Worm (Caenorhabditis elegans) whole organism, L1 larva: Measurements from ENCODE around the gene vdac-1.

Experiments
- C16A3.4 ChIP-seq: fragments of 150-350 bp; optimal IDR thresholded peaks from 2 replicates; lab custom pipeline; 2014; ENCODE audit warnings: missing biosample characterization, missing genetic modification characterization
- C34B4.2 ChIP-seq: sonication (generic microtip); optimal IDR thresholded peaks from 2 replicates; lab custom pipeline; 2017; ENCODE audit warnings: mild to moderate bottlenecking, missing genetic modification characterization, missing compliant biosample characterization
- blmp-1 ChIP-seq: fragments of 150-350 bp; optimal IDR thresholded peaks from 2 replicates; lab custom pipeline; 2014; ENCODE audit warnings: missing biosample characterization, missing genetic modification characterization
- ceh-63 ChIP-seq: fragments of 200-800 bp; sonication (Bioruptor generic); optimal IDR thresholded peaks from 2 replicates; lab custom pipeline; 2018; ENCODE audit warnings: mild to moderate bottlenecking, missing genetic modification characterization, missing compliant biosample characterization
- ceh-82 ChIP-seq, 3 experiments: fragments of 150-350 bp in 1 of 3; sonication (generic microtip) in 2 of 3; optimal IDR thresholded peaks; 2 replicates each; lab custom pipeline; 2014 to 2017; ENCODE audit warnings: missing biosample characterization in 3 of 3, missing genetic modification characterization in 3 of 3
- ceh-88 ChIP-seq: fragments of 200-800 bp; sonication (Bioruptor generic); IDR thresholded peaks from 2 replicates; pipeline ENCODE4 v1.3.6; 2022; ENCODE audit warnings: missing genetic modification characterization, missing compliant biosample characterization
- ceh-90 ChIP-seq: sonication (generic microtip); optimal IDR thresholded peaks from 2 replicates; lab custom pipeline; 2016; ENCODE audit warnings: missing genetic modification characterization, missing compliant biosample characterization
- dsc-1 ChIP-seq: sonication (generic microtip); optimal IDR thresholded peaks from 2 replicates; lab custom pipeline; 2016; ENCODE audit warnings: mild to moderate bottlenecking, missing genetic modification characterization, missing compliant biosample characterization
- efl-1 ChIP-seq, 4 experiments: fragments of 150-350 bp; optimal IDR thresholded peaks in 3 of 4; peaks in 1 of 4; 1 replicate in 1 of 4; 2 replicates in 3 of 4; lab custom pipeline; 2014; ENCODE audit warnings: missing biosample characterization in 2 of 4, missing genetic modification characterization in 2 of 4, missing genetic modification reagents in 2 of 4
- efl-3 ChIP-seq: fragments of 200-800 bp; sonication (Bioruptor generic); optimal IDR thresholded peaks from 2 replicates; lab custom pipeline; 2018; ENCODE audit warnings: mild to moderate bottlenecking, missing genetic modification characterization, missing compliant biosample characterization
- elt-2 ChIP-seq: sonication (generic microtip); optimal IDR thresholded peaks from 2 replicates; lab custom pipeline; 2016; ENCODE audit warnings: missing genetic modification characterization, mild to moderate bottlenecking, inconsistent platforms, missing compliant biosample characterization, missing genetic modification reagents
- grh-1 ChIP-seq: fragments of 200-800 bp; sonication (Bioruptor generic); IDR thresholded peaks from 2 replicates; pipeline ENCODE4 v1.3.6; 2022; ENCODE audit warnings: missing genetic modification reagents, missing genetic modification characterization, missing compliant biosample characterization
- hlh-4 ChIP-seq: sonication (generic microtip); optimal IDR thresholded peaks from 2 replicates; lab custom pipeline; 2016; ENCODE audit warnings: mild to moderate bottlenecking, missing genetic modification characterization, missing compliant biosample characterization
- isw-1 ChIP-seq: fragments of 200-800 bp; sonication (Bioruptor generic); IDR thresholded peaks from 2 replicates; pipeline ENCODE4 v1.3.6; 2022; ENCODE audit warnings: missing genetic modification characterization, missing compliant biosample characterization
- lin-13 ChIP-seq: fragments of 150-350 bp; optimal IDR thresholded peaks from 2 replicates; lab custom pipeline; 2014; ENCODE audit warnings: missing biosample characterization, missing genetic modification reagents, missing genetic modification characterization
- lin-14 ChIP-seq: fragments of 200-800 bp; sonication (Bioruptor generic); optimal IDR thresholded peaks from 2 replicates; lab custom pipeline; 2018; ENCODE audit warnings: mild to moderate bottlenecking, missing genetic modification characterization, moderate library complexity, missing compliant biosample characterization
- lin-15B ChIP-seq: fragments of 150-350 bp; sonication (generic microtip); optimal IDR thresholded peaks from 3 replicates; lab custom pipeline; 2014; ENCODE audit warnings: missing biosample characterization, missing genetic modification characterization
- lin-39 ChIP-seq: fragments of 150-350 bp; optimal IDR thresholded peaks from 2 replicates; lab custom pipeline; 2014; ENCODE audit warnings: missing biosample characterization, missing genetic modification reagents, missing genetic modification characterization
- lir-3 ChIP-seq: sonication (generic microtip); optimal IDR thresholded peaks from 2 replicates; lab custom pipeline; 2016; ENCODE audit warnings: mild to moderate bottlenecking, missing genetic modification characterization, moderate library complexity, missing compliant biosample characterization; ENCODE audit not compliant: poor library complexity
- lsy-2 ChIP-seq, 2 experiments: fragments of 150-350 bp; optimal IDR thresholded peaks; 2 replicates each; lab custom pipeline; 2014; ENCODE audit warnings: missing biosample characterization in 2 of 2, missing genetic modification characterization in 2 of 2
- mab-9 ChIP-seq: fragments of 200-800 bp; sonication (Bioruptor generic); IDR thresholded peaks from 2 replicates; pipeline ENCODE4 v1.3.6; 2022; ENCODE audit warnings: missing genetic modification reagents, missing genetic modification characterization, missing compliant biosample characterization
- mdl-1 ChIP-seq, 2 experiments: fragments of 150-350 bp; optimal IDR thresholded peaks; 2 replicates each; lab custom pipeline; 2014 to 2017; ENCODE audit warnings: missing biosample characterization in 2 of 2, missing genetic modification characterization in 2 of 2, inconsistent platforms in 1 of 2
- mep-1 ChIP-seq: fragments of 150-350 bp; optimal IDR thresholded peaks from 2 replicates; lab custom pipeline; 2014; ENCODE audit warnings: missing biosample characterization, missing genetic modification characterization
- nhr-12 ChIP-seq: sonication (generic microtip); optimal IDR thresholded peaks from 2 replicates; lab custom pipeline; 2017; ENCODE audit warnings: missing biosample characterization, missing genetic modification characterization
- nhr-19 ChIP-seq: fragments of 200-800 bp; sonication (Bioruptor generic); conservative IDR thresholded peaks from 2 replicates; pipeline ENCODE4 v1.3.6; 2022; ENCODE audit warnings: missing genetic modification characterization, missing compliant biosample characterization
- nhr-20 ChIP-seq: sonication (generic microtip); optimal IDR thresholded peaks from 2 replicates; lab custom pipeline; 2016; ENCODE audit warnings: mild to moderate bottlenecking, missing genetic modification characterization, missing compliant biosample characterization
- nhr-237 ChIP-seq: fragments of 150-350 bp; optimal IDR thresholded peaks from 2 replicates; lab custom pipeline; 2014; ENCODE audit warnings: missing biosample characterization, missing genetic modification characterization
- nhr-28 ChIP-seq: fragments of 150-350 bp; optimal IDR thresholded peaks from 2 replicates; lab custom pipeline; 2014; ENCODE audit warnings: missing biosample characterization, missing genetic modification characterization
- nhr-71 ChIP-seq: sonication (generic microtip); optimal IDR thresholded peaks from 2 replicates; lab custom pipeline; 2016; ENCODE audit warnings: mild to moderate bottlenecking, missing genetic modification characterization, moderate library complexity, missing compliant biosample characterization
- nhr-84 ChIP-seq: sonication (generic microtip); optimal IDR thresholded peaks from 2 replicates; lab custom pipeline; 2017; ENCODE audit warnings: missing biosample characterization, missing genetic modification characterization
- nhr-85 ChIP-seq: sonication (generic microtip); peaks from one replicate; lab custom pipeline; 2016; ENCODE audit warnings: missing genetic modification characterization, inconsistent platforms, missing compliant biosample characterization
- nhr-90 ChIP-seq: sonication (generic microtip); optimal IDR thresholded peaks from 2 replicates; lab custom pipeline; 2016; ENCODE audit warnings: mild to moderate bottlenecking, missing genetic modification characterization, missing compliant biosample characterization; ENCODE audit not compliant: poor library complexity
- pqm-1 ChIP-seq: sonication (generic microtip); optimal IDR thresholded peaks from 3 replicates; lab custom pipeline; 2017; ENCODE audit warnings: missing biosample characterization, missing genetic modification characterization
- rnt-1 ChIP-seq: sonication (generic microtip); optimal IDR thresholded peaks from 2 replicates; lab custom pipeline; 2016; ENCODE audit warnings: mild to moderate bottlenecking, missing genetic modification characterization, moderate library complexity, missing compliant biosample characterization
- snu-23 ChIP-seq: sonication (generic microtip); optimal IDR thresholded peaks from 2 replicates; lab custom pipeline; 2016; ENCODE audit warnings: missing genetic modification characterization, missing compliant biosample characterization
- sptf-1 ChIP-seq: fragments of 150-350 bp; optimal IDR thresholded peaks from 2 replicates; lab custom pipeline; 2014; ENCODE audit warnings: missing biosample characterization, missing genetic modification characterization
- swsn-7 ChIP-seq: sonication (generic microtip); optimal IDR thresholded peaks from 2 replicates; lab custom pipeline; 2016; ENCODE audit warnings: missing genetic modification characterization, missing compliant biosample characterization
- tbx-2 ChIP-seq: sonication (generic microtip); optimal IDR thresholded peaks from 2 replicates; lab custom pipeline; 2016; ENCODE audit warnings: missing genetic modification characterization, missing compliant biosample characterization
- unc-130 ChIP-seq: fragments of 150-350 bp; optimal IDR thresholded peaks from 2 replicates; lab custom pipeline; 2017; ENCODE audit warnings: missing biosample characterization, missing genetic modification characterization, inconsistent platforms
- unc-62 ChIP-seq: fragments of 150-350 bp; optimal IDR thresholded peaks from 2 replicates; lab custom pipeline; 2014; ENCODE audit warnings: missing biosample characterization, missing genetic modification reagents, missing genetic modification characterization
- unc-86 ChIP-seq: sonication (generic microtip); optimal IDR thresholded peaks from 2 replicates; lab custom pipeline; 2016; ENCODE audit warnings: missing genetic modification characterization, missing compliant biosample characterization
- xbp-1 ChIP-seq: sonication (generic microtip); optimal IDR thresholded peaks from 2 replicates; lab custom pipeline; 2016; ENCODE audit warnings: missing genetic modification characterization, missing compliant biosample characterization
- ztf-11 ChIP-seq, 2 experiments: sonication (generic microtip); optimal IDR thresholded peaks; 2 replicates each; lab custom pipeline; 2016 to 2017; ENCODE audit warnings: missing genetic modification characterization in 2 of 2, missing biosample characterization in 1 of 2, missing compliant biosample characterization in 1 of 2
- ztf-4 ChIP-seq: fragments of 150-350 bp; optimal IDR thresholded peaks from 2 replicates; lab custom pipeline; 2014; ENCODE audit warnings: missing biosample characterization, missing genetic modification characterization

Gene vdac-1

DNA sequence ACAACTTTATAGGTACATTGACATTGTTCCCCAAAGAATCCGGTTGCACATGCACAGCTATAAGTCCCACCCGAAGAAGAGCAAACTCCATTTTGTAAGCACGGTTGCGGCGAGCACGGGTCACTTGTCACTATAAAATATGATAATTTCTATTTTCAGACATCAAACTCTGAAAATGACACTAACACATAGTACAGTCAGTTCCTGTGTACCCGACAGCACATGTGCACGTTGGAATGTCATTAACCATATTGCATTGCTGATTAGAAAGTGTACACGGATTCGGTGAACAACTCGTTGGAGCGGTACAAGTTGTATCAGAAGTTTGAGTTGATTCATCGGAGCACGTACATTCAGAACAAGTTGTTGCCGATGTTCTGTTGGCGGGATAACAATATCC lies 10.5 kb downstream of the vdac-1 start:
- TF ChIP-seq nhr-84 (tag; lab: Kevin White, UChicago): no peak
- no peak for TF ChIP-seq ceh-88
- TF ChIP-seq elt-2 (tag; lab: Kevin White, UChicago): peak; percentile 28
- TF ChIP-seq nhr-20 (tag; lab: Kevin White, UChicago): peak; percentile 4
- TF ChIP-seq ztf-4 (tag; lab: Kevin White, UChicago): no peak

DNA sequence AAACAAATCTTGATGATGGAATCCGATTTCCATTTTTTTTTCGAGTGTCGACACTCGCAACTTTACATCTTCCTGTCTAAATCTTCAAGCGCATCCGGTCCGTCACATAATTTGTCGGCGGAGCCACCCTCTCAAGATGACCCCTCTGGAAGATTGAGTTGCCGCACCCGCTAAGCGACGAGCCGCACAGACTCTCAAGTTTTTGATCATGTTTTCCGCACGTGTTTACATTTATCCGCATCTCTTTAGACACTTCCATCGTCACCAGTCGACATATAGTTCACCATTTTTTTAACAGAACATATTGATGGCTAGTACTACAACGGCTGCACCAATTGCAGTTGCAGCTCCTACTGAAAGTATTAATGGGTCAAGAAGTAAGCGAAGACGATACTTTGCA lies 16.2 kb downstream of the vdac-1 start, which contains the start of gene F55G1.1:
TSS of gene F55G1.1 (plus strand) at position 301 of the 400 bp plus-strand sequence.
- no peak for TF ChIP-seq efl-1 (optimal IDR thresholded peaks at IDR 0.05; lab: Kevin White, UChicago)
- TF ChIP-seq efl-1 (GFP tag; optimal IDR thresholded peaks at IDR 0.05 in 1 of 2; lab: Kevin White, UChicago): no peak
- no peak for TF ChIP-seq lin-13 (GFP tag; lab: Kevin White, UChicago)
- TF ChIP-seq mab-9 (GFP tag; lab: Robert Waterston, UW): no peak
- TF ChIP-seq isw-1 (GFP tag; lab: Robert Waterston, UW): no peak
- no peak for TF ChIP-seq lir-3
- TF ChIP-seq lin-15B (tag; lab: Kevin White, UChicago): no peak
- no peak for TF ChIP-seq C34B4.2 (tag; lab: Kevin White, UChicago)
- TF ChIP-seq mdl-1 (tag; optimal IDR thresholded peaks at IDR 0.05; lab: Kevin White, UChicago): no peak
- TF ChIP-seq ztf-11 (tag; optimal IDR thresholded peaks at IDR 0.05; lab: Kevin White, UChicago): no peak
- TF ChIP-seq hlh-4: no peak
- no peak for TF ChIP-seq nhr-28 (tag; lab: Kevin White, UChicago)
- no peak for TF ChIP-seq blmp-1
- no peak for TF ChIP-seq swsn-7 (tag; lab: Kevin White, UChicago)
- TF ChIP-seq pqm-1 (tag; lab: Kevin White, UChicago): no peak
- no peak for TF ChIP-seq dsc-1 (tag; lab: Kevin White, UChicago)
- no peak for TF ChIP-seq nhr-237 (tag; lab: Kevin White, UChicago)
- no peak for TF ChIP-seq ceh-88
- TF ChIP-seq ceh-82 (tag; optimal IDR thresholded peaks at IDR 0.05; lab: Kevin White, UChicago): no peak
- TF ChIP-seq, all 84 proteins: peak for 0

- no peak for TF ChIP-seq ceh-63 (GFP tag; lab: Kevin White, UChicago)
- no peak for TF ChIP-seq lin-39 (tag; lab: Kevin White, UChicago)
- TF ChIP-seq unc-62: no peak
- no peak for TF ChIP-seq unc-130 (tag; lab: Kevin White, UChicago)
- TF ChIP-seq, all 84 proteins: peak for 0
Observed at ce11 chrIV:7488457-7488783, 19.3 kb downstream of the vdac-1 start.

DNA sequence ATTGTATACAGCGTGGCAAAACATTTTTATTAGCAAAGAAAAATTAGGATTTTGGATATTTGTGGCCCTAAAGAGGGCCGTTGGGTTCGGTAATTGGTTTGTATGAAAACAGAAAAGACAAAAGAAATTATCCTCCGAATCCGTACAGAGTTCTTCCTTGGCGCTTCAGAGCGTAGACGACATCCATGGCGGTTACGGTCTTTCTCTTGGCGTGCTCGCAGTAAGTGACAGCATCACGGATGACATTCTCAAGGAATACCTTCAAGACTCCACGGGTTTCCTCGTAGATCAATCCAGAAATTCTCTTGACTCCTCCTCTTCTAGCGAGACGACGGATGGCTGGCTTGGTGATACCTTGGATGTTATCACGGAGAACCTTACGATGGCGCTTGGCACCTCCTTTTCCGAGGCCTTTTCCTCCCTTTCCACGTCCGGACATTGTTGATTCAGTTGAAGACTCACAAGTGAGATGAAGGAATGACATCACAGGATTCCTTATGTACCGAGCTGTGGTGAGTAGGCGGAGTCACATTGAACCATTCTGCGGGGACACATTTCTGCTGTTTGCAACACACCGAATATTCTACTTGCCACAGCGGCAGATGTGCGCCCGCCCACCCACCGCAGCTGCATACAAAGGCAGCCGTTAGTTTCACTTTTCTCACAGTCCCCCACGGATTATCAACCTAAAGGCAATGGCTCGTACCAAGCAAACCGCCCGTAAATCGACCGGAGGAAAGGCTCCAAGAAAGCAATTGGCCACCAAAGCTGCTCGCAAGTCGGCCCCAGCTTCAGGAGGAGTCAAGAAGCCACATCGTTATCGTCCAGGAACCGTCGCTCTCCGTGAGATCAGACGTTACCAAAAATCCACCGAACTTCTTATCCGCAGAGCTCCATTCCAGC lies 19.9 kb downstream of the vdac-1 start, which contains the start of the genes his-60 and his-59:
TSS of gene his-60 (minus strand) at position 439 of the 903 bp plus-strand sequence.
TSS of gene his-59 (plus strand) at position 696 of the 903 bp plus-strand sequence.
- no peak for TF ChIP-seq unc-130 (tag; lab: Kevin White, UChicago)
- peak; percentile 57 for TF ChIP-seq nhr-71 (tag; lab: Kevin White, UChicago)
- TF ChIP-seq grh-1 (GFP tag; lab: Robert Waterston, UW): peak; percentile 47; the same call in 1 of the 2 replicates
- TF ChIP-seq nhr-12 (tag; lab: Kevin White, UChicago): no peak
- TF ChIP-seq swsn-7 (tag; lab: Kevin White, UChicago): peak; percentile 68
- peak; percentile 79 for TF ChIP-seq nhr-85 (tag; lab: Kevin White, UChicago)
- peak; percentile 55 for TF ChIP-seq snu-23 (GFP tag; lab: Kevin White, UChicago)
- TF ChIP-seq sptf-1 (tag; lab: Kevin White, UChicago): no peak
- TF ChIP-seq tbx-2 (tag; lab: Kevin White, UChicago): peak; percentile 47
- peak; percentile 8 to 28 for TF ChIP-seq efl-1 (optimal IDR thresholded peaks at IDR 0.05; lab: Kevin White, UChicago)
- TF ChIP-seq efl-1 (GFP tag; optimal IDR thresholded peaks at IDR 0.05 in 1 of 2; lab: Kevin White, UChicago): no peak
- no peak for TF ChIP-seq ceh-90 (tag; lab: Kevin White, UChicago)
- TF ChIP-seq lsy-2 (tag; optimal IDR thresholded peaks at IDR 0.05; lab: Kevin White, UChicago): no peak
- TF ChIP-seq lin-39 (tag; lab: Kevin White, UChicago): peak; percentile 36
- peak; percentile 41 for TF ChIP-seq nhr-19
- 0 out of 2 replicates have a peak, but pooled peaks have one; percentile 14 for TF ChIP-seq ceh-88
- TF ChIP-seq unc-86 (tag; lab: Kevin White, UChicago): peak; percentile 58
- TF ChIP-seq elt-2 (tag; lab: Kevin White, UChicago): no peak
- TF ChIP-seq mep-1 (tag; lab: Kevin White, UChicago): peak; percentile 58
- TF ChIP-seq xbp-1: peak; percentile 19
- peak; percentile 70 for TF ChIP-seq efl-3 (GFP tag; lab: Kevin White, UChicago)
- TF ChIP-seq C16A3.4: peak; percentile 36
- TF ChIP-seq nhr-20 (tag; lab: Kevin White, UChicago): peak; percentile 43
- TF ChIP-seq isw-1 (GFP tag; lab: Robert Waterston, UW): peak; percentile 7; the same call in 1 of the 2 replicates
- TF ChIP-seq rnt-1 (tag; lab: Kevin White, UChicago): peak; percentile 31
- TF ChIP-seq ztf-11 (tag; optimal IDR thresholded peaks at IDR 0.05; lab: Kevin White, UChicago): peak in 1 of 2 experiments; percentile 93
- peak; percentile 67 for TF ChIP-seq lin-14 (GFP tag; lab: Kevin White, UChicago)
- peak; percentile 63 for TF ChIP-seq nhr-90 (tag; lab: Kevin White, UChicago)
